Fruit fly (Drosophila melanogaster): Measurements from ENCODE around the gene CG31064.
A peak's percentile ranks its signal among the peaks of the same experiment; 100 is the strongest.

CG31064 gene

DNA sequence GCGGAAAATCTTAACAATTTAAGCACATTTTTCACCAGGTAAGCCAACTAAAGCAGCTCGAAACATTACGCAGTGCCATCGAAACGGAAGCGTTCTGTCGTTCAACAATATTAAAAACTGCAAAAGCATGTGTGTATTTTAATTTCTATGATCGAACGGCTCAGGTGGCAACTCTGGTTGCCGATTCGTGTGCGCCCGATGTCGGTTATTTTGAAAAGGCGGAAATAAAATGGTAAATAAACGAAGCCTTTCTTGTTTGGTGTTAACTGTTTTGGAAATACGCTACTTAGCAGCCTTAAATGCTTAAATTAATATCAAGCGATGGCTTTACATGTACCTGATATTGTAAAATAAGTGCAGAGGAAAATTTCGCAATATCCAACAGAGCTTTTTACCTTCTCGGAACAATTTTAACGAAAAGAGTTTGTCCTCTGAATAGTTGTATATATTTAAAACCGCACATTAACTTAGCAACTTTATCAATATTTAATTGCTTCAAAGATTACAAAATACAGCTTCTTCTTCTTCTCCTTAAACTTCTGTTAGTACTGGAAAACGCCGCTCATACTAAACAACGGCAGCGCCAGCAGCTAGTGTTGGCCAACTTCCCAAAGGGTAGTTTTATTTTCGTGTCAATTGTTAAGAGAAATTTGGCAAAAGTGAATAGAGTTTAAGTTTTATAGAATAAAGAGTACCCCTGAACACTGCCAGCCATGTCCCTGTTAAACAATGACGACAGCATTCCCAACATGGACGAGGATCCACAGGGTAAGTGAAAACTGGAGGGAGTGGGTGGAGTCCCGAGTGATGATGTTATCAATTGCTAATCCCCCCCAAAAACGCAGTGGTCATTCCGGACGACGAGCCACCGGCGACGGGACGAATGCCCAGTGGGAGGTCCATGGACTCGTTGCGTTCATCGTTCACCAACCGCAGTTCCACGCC lies 34.5 kb upstream of the CG31064 start, which contains the start of gene CG5934:
TSS of gene CG5934 (plus strand) at position 588 of the 945 bp plus-strand sequence.
- TF ChIP-seq CrebA (GFP tag; optimal IDR thresholded peaks at IDR 0.05; ENCODE audit: borderline replicate concordance) (no peak), brk (GFP tag; optimal IDR thresholded peaks at IDR 0.05) (no peak), Hr78 (GFP tag; optimal IDR thresholded peaks at IDR 0.05) (no peak), Dfd (GFP tag; optimal IDR thresholded peaks at IDR 0.05) (no peak), sage (GFP tag; optimal IDR thresholded peaks at IDR 0.05) (no peak), jim (GFP tag; optimal IDR thresholded peaks at IDR 0.05) (no peak), Hr83 (GFP tag; optimal IDR thresholded peaks at IDR 0.05; ENCODE audit: poor library complexity, severe bottlenecking) (peak; percentile 59), Mio (GFP tag; optimal IDR thresholded peaks at IDR 0.05) (no peak), ey (GFP tag; optimal IDR thresholded peaks at IDR 0.05) (peak; percentile 48), dmrt93B (GFP tag; optimal IDR thresholded peaks at IDR 0.05) (peak; percentile 16), lola (GFP tag; optimal IDR thresholded peaks at IDR 0.05) (no peak), psq (GFP tag; optimal IDR thresholded peaks at IDR 0.05) (peak; percentile 11), Hnf4 (GFP tag; optimal IDR thresholded peaks at IDR 0.05) (no peak), dsf (GFP tag; optimal IDR thresholded peaks at IDR 0.05; ENCODE audit: borderline replicate concordance) (no peak), OdsH (GFP tag; optimal IDR thresholded peaks at IDR 0.05) (peak; percentile 29), foxo (GFP tag; optimal IDR thresholded peaks at IDR 0.05) (peak; percentile 15 to 51), fru (GFP tag; optimal IDR thresholded peaks at IDR 0.05) (no peak), rgr (GFP tag; optimal IDR thresholded peaks at IDR 0.05) (peak; percentile 54), woc (GFP tag; optimal IDR thresholded peaks at IDR 0.05) (no peak), Rel (GFP tag; optimal IDR thresholded peaks at IDR 0.05) (no peak), Rel (tag; optimal IDR thresholded peaks at IDR 0.05) (peak; percentile 77), Vsx2 (GFP tag; optimal IDR thresholded peaks at IDR 0.05; ENCODE audit: partially characterized antibody) (no peak), CG9705 (GFP tag; optimal IDR thresholded peaks at IDR 0.05) (no peak), HLH106 (tag; optimal IDR thresholded peaks at IDR 0.05) (no peak), tai (GFP tag; optimal IDR thresholded peaks at IDR 0.05) (no peak), Myc (optimal IDR thresholded peaks at IDR 0.05) (peak; percentile 10), Jra (GFP tag; optimal IDR thresholded peaks at IDR 0.05) (no peak), Sp1 (GFP tag; optimal IDR thresholded peaks at IDR 0.05) (peak; percentile 22), CG32264 (GFP tag; optimal IDR thresholded peaks at IDR 0.05) (no peak), br (GFP tag; optimal IDR thresholded peaks at IDR 0.05) (peak; percentile 32), Dif (GFP tag; optimal IDR thresholded peaks at IDR 0.05; ENCODE audit: partially characterized antibody) (no peak), dl (GFP tag; optimal IDR thresholded peaks at IDR 0.05; ENCODE audit: insufficient read depth in 1 of 2, partially characterized antibody in 2 of 2) (no peak), h (GFP tag; optimal IDR thresholded peaks at IDR 0.05) (peak; percentile 68), sv (GFP tag; optimal IDR thresholded peaks at IDR 0.05) (peak; percentile 23), N (GFP tag; optimal IDR thresholded peaks at IDR 0.05) (no peak)

dm6 chr3R:27272233-27272632 lies 33.3 kb upstream of the CG31064 start:
- TF ChIP-seq OdsH (GFP tag; optimal IDR thresholded peaks at IDR 0.05) (no peak), foxo (GFP tag; optimal IDR thresholded peaks at IDR 0.05) (no peak), brk (GFP tag; optimal IDR thresholded peaks at IDR 0.05) (no peak), fru (GFP tag; optimal IDR thresholded peaks at IDR 0.05) (no peak), CG32264 (GFP tag; optimal IDR thresholded peaks at IDR 0.05) (no peak), Myc (optimal IDR thresholded peaks at IDR 0.05) (peak; percentile 2), Hr83 (GFP tag; optimal IDR thresholded peaks at IDR 0.05; ENCODE audit: poor library complexity, severe bottlenecking) (no peak), sage (GFP tag; optimal IDR thresholded peaks at IDR 0.05) (no peak), Dfd (GFP tag; optimal IDR thresholded peaks at IDR 0.05) (no peak), ey (GFP tag; optimal IDR thresholded peaks at IDR 0.05) (no peak), jim (GFP tag; optimal IDR thresholded peaks at IDR 0.05) (peak; percentile 56), dl (GFP tag; optimal IDR thresholded peaks at IDR 0.05; ENCODE audit: insufficient read depth in 1 of 2, partially characterized antibody in 2 of 2) (no peak), tai (GFP tag; optimal IDR thresholded peaks at IDR 0.05) (no peak)

All from whole organism, wandering third instar larva.